Fruit fly (Drosophila melanogaster) whole organism, embryonic: ENCODE measurements around the gene lok.

Experiments used
- Aef1 ChIP-seq: fragments of 200-800 bp; sonication (Bioruptor generic); IDR thresholded peaks from 3 replicates; pipeline ENCODE4 v1.3.6; 2022; ENCODE audit warnings: missing biosample characterization, missing genetic modification characterization
- C15 ChIP-seq: fragments of 200-800 bp; sonication (Bioruptor generic); IDR thresholded peaks from 3 replicates; pipeline ENCODE4 v1.3.6; 2022; ENCODE audit warnings: missing biosample characterization, missing genetic modification characterization
- CG1024 ChIP-seq: fragments of 200-800 bp; sonication (Bioruptor generic); IDR thresholded peaks from 2 replicates; pipeline ENCODE4 v1.3.6; 2022; ENCODE audit warnings: missing biosample characterization, missing genetic modification characterization
- CG10431 ChIP-seq: fragments of 200-800 bp; sonication (Bioruptor generic); optimal IDR thresholded peaks from 3 replicates; lab custom pipeline; 2018; ENCODE audit warnings: missing biosample characterization, mild to moderate bottlenecking, missing genetic modification characterization
- CG11723 ChIP-seq: fragments of 200-800 bp; sonication (Bioruptor generic); optimal IDR thresholded peaks from 2 replicates; lab custom pipeline; 2017; ENCODE audit warnings: missing biosample characterization, mild to moderate bottlenecking, missing genetic modification characterization
- CG12391 ChIP-seq: fragments of 200-800 bp; sonication (Bioruptor generic); optimal IDR thresholded peaks from 3 replicates; lab custom pipeline; 2018; ENCODE audit warnings: missing biosample characterization, mild to moderate bottlenecking, missing genetic modification characterization, moderate library complexity
- CG13424 ChIP-seq: fragments of 200-800 bp; sonication (Bioruptor generic); optimal IDR thresholded peaks from 2 replicates; lab custom pipeline; 2019; ENCODE audit warnings: missing biosample characterization, mild to moderate bottlenecking, missing genetic modification characterization, moderate library complexity
- CG13624 ChIP-seq: fragments of 200-800 bp; sonication (Bioruptor generic); optimal IDR thresholded peaks from 2 replicates; lab custom pipeline; 2016; ENCODE audit warnings: missing biosample characterization, missing genetic modification characterization
- CG14965 ChIP-seq: fragments of 200-800 bp; sonication (Bioruptor generic); optimal IDR thresholded peaks from 2 replicates; lab custom pipeline; 2016; ENCODE audit warnings: missing biosample characterization, missing genetic modification characterization, borderline replicate concordance
- CG15479 ChIP-seq: fragments of 200-800 bp; sonication (Bioruptor generic); optimal IDR thresholded peaks from 3 replicates; lab custom pipeline; 2019; ENCODE audit warnings: missing biosample characterization, mild to moderate bottlenecking, missing genetic modification characterization, moderate library complexity
- CG17568 ChIP-seq: fragments of 200-800 bp; sonication (Bioruptor generic); optimal IDR thresholded peaks from 2 replicates; lab custom pipeline; 2018; ENCODE audit warnings: missing biosample characterization, mild to moderate bottlenecking, missing genetic modification characterization, moderate library complexity
- CG18599 ChIP-seq: fragments of 200-800 bp; sonication (Bioruptor generic); optimal IDR thresholded peaks from 3 replicates; lab custom pipeline; 2017; ENCODE audit warnings: missing biosample characterization, missing genetic modification characterization, mild to moderate bottlenecking, moderate library complexity, missing genetic modification reagents
- CG2120 ChIP-seq: fragments of 200-800 bp; sonication (Bioruptor generic); optimal IDR thresholded peaks from 3 replicates; lab custom pipeline; 2016; ENCODE audit warnings: missing biosample characterization, missing genetic modification characterization
- CG2875 ChIP-seq: fragments of 200-800 bp; sonication (Bioruptor generic); optimal IDR thresholded peaks from 2 replicates; lab custom pipeline; 2017; ENCODE audit warnings: missing biosample characterization, mild to moderate bottlenecking, missing genetic modification characterization, missing genetic modification reagents
- CG3281 ChIP-seq: fragments of 200-800 bp; sonication (Bioruptor generic); optimal IDR thresholded peaks from 3 replicates; lab custom pipeline; 2017; ENCODE audit warnings: missing biosample characterization, mild to moderate bottlenecking, missing genetic modification characterization
- CG33213 ChIP-seq: fragments of 200-800 bp; sonication (Bioruptor generic); optimal IDR thresholded peaks from 3 replicates; lab custom pipeline; 2016; ENCODE audit warnings: missing biosample characterization, missing genetic modification characterization
- CG5953 ChIP-seq: fragments of 200-800 bp; sonication (Bioruptor generic); IDR thresholded peaks from 2 replicates; pipeline ENCODE4 v1.3.6; 2022; ENCODE audit warnings: missing biosample characterization, missing genetic modification characterization
- CG8478 ChIP-seq: fragments of >200 bp; optimal IDR thresholded peaks from 2 replicates; lab custom pipeline; 2018
- CG9817 ChIP-seq: fragments of 200-800 bp; sonication (Bioruptor generic); optimal IDR thresholded peaks from 2 replicates; lab custom pipeline; 2018; ENCODE audit warnings: missing biosample characterization, mild to moderate bottlenecking, missing genetic modification characterization, moderate library complexity
- CG9932 ChIP-seq: fragments of 200-800 bp; sonication (Bioruptor generic); IDR thresholded peaks from 2 replicates; pipeline ENCODE4 v1.3.6; 2022; ENCODE audit warnings: missing biosample characterization, missing genetic modification characterization
- MBD-R2 ChIP-seq: fragments of 200-800 bp; sonication (Bioruptor generic); IDR thresholded peaks from 2 replicates; pipeline ENCODE4 v1.3.6; 2022; ENCODE audit warnings: missing biosample characterization, missing genetic modification characterization
- Mad ChIP-seq: fragments of 200-800 bp; sonication (Bioruptor generic); optimal IDR thresholded peaks from 2 replicates; lab custom pipeline; 2016; ENCODE audit warnings: missing biosample characterization, missing genetic modification characterization
- NFAT ChIP-seq: fragments of 200-800 bp; sonication (Bioruptor generic); IDR thresholded peaks from 2 replicates; pipeline ENCODE4 v1.3.6; 2022; ENCODE audit warnings: missing biosample characterization, missing genetic modification characterization
- Oaz ChIP-seq: fragments of 200-800 bp; sonication (Bioruptor generic); IDR thresholded peaks from 2 replicates; pipeline ENCODE4 v1.3.6; 2022; ENCODE audit warnings: missing biosample characterization, missing genetic modification characterization
- Oli ChIP-seq: fragments of 200-800 bp; sonication (Bioruptor generic); optimal IDR thresholded peaks from 2 replicates; lab custom pipeline; 2018; ENCODE audit warnings: missing biosample characterization, mild to moderate bottlenecking, missing genetic modification characterization, moderate library complexity
- PHDP ChIP-seq: fragments of 200-800 bp; sonication (Bioruptor generic); optimal IDR thresholded peaks from 3 replicates; lab custom pipeline; 2018; ENCODE audit warnings: missing biosample characterization, mild to moderate bottlenecking, missing genetic modification characterization, moderate library complexity
- Ptx1 ChIP-seq: fragments of 200-800 bp; sonication (Bioruptor generic); IDR thresholded peaks from 2 replicates; pipeline ENCODE4 v1.3.6; 2022; ENCODE audit warnings: missing biosample characterization, missing genetic modification characterization
- Rx ChIP-seq: fragments of 200-800 bp; sonication (Bioruptor generic); IDR thresholded peaks from 2 replicates; pipeline ENCODE4 v1.3.6; 2022; ENCODE audit warnings: missing biosample characterization, missing genetic modification characterization
- TFAM ChIP-seq: fragments of 200-800 bp; sonication (Bioruptor generic); optimal IDR thresholded peaks from 2 replicates; lab custom pipeline; 2017; ENCODE audit warnings: missing biosample characterization, missing genetic modification characterization, inconsistent platforms
- Tbp ChIP-seq: fragments of >200 bp; optimal IDR thresholded peaks from 2 replicates; lab custom pipeline; 2018; ENCODE audit warnings: missing biosample characterization, missing genetic modification characterization
- Trl ChIP-seq, 3 experiments: fragments of >200 bp in 2 of 3; fragments of 200-800 bp in 1 of 3; sonication (Bioruptor generic) in 1 of 3; optimal IDR thresholded peaks; 2 replicates in 1 of 3; 3 replicates in 2 of 3; lab custom pipeline; 2016 to 2017; ENCODE audit warnings: missing biosample characterization in 1 of 3, missing genetic modification characterization in 1 of 3
- ash1 ChIP-seq: fragments of 200-800 bp; sonication (Bioruptor generic); optimal IDR thresholded peaks from 2 replicates; lab custom pipeline; 2018; ENCODE audit warnings: missing biosample characterization, mild to moderate bottlenecking, missing genetic modification characterization
- bcd ChIP-seq: fragments of 200-800 bp; sonication (Bioruptor generic); optimal IDR thresholded peaks from 2 replicates; lab custom pipeline; 2017; ENCODE audit warnings: missing biosample characterization, mild to moderate bottlenecking, missing genetic modification characterization
- cas ChIP-seq: fragments of 200-800 bp; sonication (Bioruptor generic); IDR thresholded peaks from 2 replicates; pipeline ENCODE4 v1.3.6; 2022; ENCODE audit warnings: missing biosample characterization, missing genetic modification characterization
- ci ChIP-seq: fragments of 200-800 bp; sonication (Bioruptor generic); IDR thresholded peaks from 3 replicates; pipeline ENCODE4 v1.3.6; 2022; ENCODE audit warnings: missing biosample characterization, missing genetic modification characterization
- dan ChIP-seq: fragments of 200-800 bp; sonication (Bioruptor generic); IDR thresholded peaks from 2 replicates; pipeline ENCODE4 v1.3.6; 2022; ENCODE audit warnings: missing biosample characterization, missing genetic modification characterization
- gfzf ChIP-seq: fragments of 200-800 bp; sonication (Bioruptor generic); optimal IDR thresholded peaks from 2 replicates; lab custom pipeline; 2016; ENCODE audit warnings: missing biosample characterization, mild to moderate bottlenecking, missing genetic modification characterization, moderate library complexity
- gt ChIP-seq: fragments of 200-800 bp; sonication (Bioruptor generic); IDR thresholded peaks from 2 replicates; pipeline ENCODE4 v1.3.6; 2022; ENCODE audit warnings: missing biosample characterization, missing genetic modification characterization
- knrl ChIP-seq: fragments of 200-800 bp; sonication (Bioruptor generic); IDR thresholded peaks from 3 replicates; pipeline ENCODE4 v1.3.6; 2022; ENCODE audit warnings: missing biosample characterization, missing genetic modification characterization; ENCODE audit not compliant: partially characterized antibody
- lbe ChIP-seq: fragments of 200-800 bp; sonication (Bioruptor generic); optimal IDR thresholded peaks from 2 replicates; lab custom pipeline; 2016; ENCODE audit warnings: missing biosample characterization, mild to moderate bottlenecking, missing genetic modification characterization
- mld ChIP-seq: fragments of 200-800 bp; sonication (Bioruptor generic); IDR thresholded peaks from 3 replicates; pipeline ENCODE4 v1.3.6; 2022; ENCODE audit warnings: missing biosample characterization, missing genetic modification characterization; ENCODE audit not compliant: partially characterized antibody
- nerfin-1 ChIP-seq: fragments of 200-800 bp; sonication (Bioruptor generic); optimal IDR thresholded peaks from 3 replicates; lab custom pipeline; 2019; ENCODE audit warnings: missing biosample characterization, mild to moderate bottlenecking, missing genetic modification characterization, moderate library complexity
- peb ChIP-seq: fragments of 200-800 bp; sonication (Bioruptor generic); IDR thresholded peaks from 2 replicates; pipeline ENCODE4 v1.3.6; 2022; ENCODE audit warnings: missing biosample characterization, missing genetic modification characterization
- pho ChIP-seq: fragments of 200-800 bp; sonication (Bioruptor generic); optimal IDR thresholded peaks from 2 replicates; lab custom pipeline; 2016; ENCODE audit warnings: missing biosample characterization, missing genetic modification characterization
- pros ChIP-seq: fragments of 200-800 bp; sonication (Bioruptor generic); optimal IDR thresholded peaks from 3 replicates; lab custom pipeline; 2019; ENCODE audit warnings: missing biosample characterization, mild to moderate bottlenecking, missing genetic modification characterization, moderate library complexity
- scrt ChIP-seq: fragments of 200-800 bp; sonication (Bioruptor generic); optimal IDR thresholded peaks from 2 replicates; lab custom pipeline; 2018; ENCODE audit warnings: missing biosample characterization, mild to moderate bottlenecking, missing genetic modification characterization, moderate library complexity
- sd ChIP-seq: fragments of 200-800 bp; sonication (Bioruptor generic); optimal IDR thresholded peaks from 3 replicates; lab custom pipeline; 2018; ENCODE audit warnings: missing biosample characterization, mild to moderate bottlenecking, missing genetic modification characterization, moderate library complexity
- sug ChIP-seq: fragments of 200-800 bp; optimal IDR thresholded peaks from 2 replicates; lab custom pipeline; 2019; ENCODE audit warnings: missing biosample characterization, mild to moderate bottlenecking, missing genetic modification characterization, moderate library complexity
- z ChIP-seq: fragments of 200-800 bp; sonication (Bioruptor generic); IDR thresholded peaks from 3 replicates; pipeline ENCODE4 v1.3.6; 2022; ENCODE audit warnings: missing biosample characterization, missing genetic modification characterization

The lok gene

dm6 chr2L:20084785-20085555 lies 23.7 kb downstream of the lok start, which contains the start of gene fok (continued):
- TF ChIP-seq Ptx1 (peak; percentile 97), Mad (GFP tag; lab: Kevin White, UChicago) (peak; percentile 92), Oaz (GFP tag; lab: Robert Waterston, UW) (peak; percentile 92), CG10431 (GFP tag; lab: Kevin White, UChicago) (peak; percentile 89), CG2120 (peak; percentile 98), CG9932 (GFP tag; lab: Robert Waterston, UW) (peak; percentile 96), mld (GFP tag; lab: Robert Waterston, UW) (no peak), Aef1 (GFP tag; lab: Robert Waterston, UW) (peak; percentile 94), sd (tag; lab: Kevin White, UChicago) (peak; percentile 99), gt (peak; percentile 74), CG9817 (tag; lab: Kevin White, UChicago) (peak; percentile 95), cas (GFP tag; lab: Robert Waterston, UW) (peak; percentile 82), Oli (peak; percentile 96), z (no peak; the same call in 2 of the 3 replicates), CG14965 (GFP tag; lab: Kevin White, UChicago) (peak; percentile 38), bcd (GFP tag; lab: Kevin White, UChicago) (peak; percentile 96), knrl (GFP tag; lab: Robert Waterston, UW) (peak; percentile 33; the same call in 1 of the 3 replicates), Tbp (no peak), ash1 (peak; percentile 76), CG33213 (peak; percentile 92), PHDP (tag; lab: Kevin White, UChicago) (peak; percentile 97), CG3281 (peak; percentile 98), gfzf (GFP tag; lab: Kevin White, UChicago) (peak; percentile 6), CG11723 (GFP tag; lab: Kevin White, UChicago) (peak; percentile 96), NFAT (GFP tag; lab: Robert Waterston, UW) (peak; percentile 82), peb (GFP tag; lab: Robert Waterston, UW) (peak; percentile 88), TFAM (peak; percentile 78), CG12391 (tag; lab: Kevin White, UChicago) (peak; percentile 98), sug (tag; lab: Kevin White, UChicago) (peak; percentile 98), Trl (optimal IDR thresholded peaks at IDR 0.05; lab: Kevin White, UChicago) (peak in 1 of 2 experiments; percentile 23), Trl (GFP tag; optimal IDR thresholded peaks at IDR 0.05; lab: Kevin White, UChicago) (peak; percentile 93), C15 (GFP tag; lab: Robert Waterston, UW) (no peak), pho (GFP tag; lab: Kevin White, UChicago) (peak; percentile 96), ci (GFP tag; lab: Robert Waterston, UW) (peak; percentile 96), CG15479 (GFP tag; lab: Kevin White, UChicago) (peak; percentile 61), CG18599 (peak; percentile 99), CG13424 (tag; lab: Kevin White, UChicago) (peak; percentile 97), Rx (GFP tag; lab: Robert Waterston, UW) (peak; percentile 68; the same call in 1 of the 2 replicates), CG1024 (0 out of 2 replicates have a peak, but pooled peaks have one; percentile 41), CG5953 (GFP tag; lab: Robert Waterston, UW) (peak; percentile 93), CG13624 (GFP tag; lab: Kevin White, UChicago) (peak; percentile 95), lbe (GFP tag; lab: Kevin White, UChicago) (peak; percentile 98), CG8478 (no peak), scrt (GFP tag; lab: Kevin White, UChicago) (peak; percentile 95), MBD-R2 (GFP tag; lab: Robert Waterston, UW) (peak; percentile 89), CG2875 (GFP tag; lab: Kevin White, UChicago) (peak; percentile 95), dan (GFP tag; lab: Robert Waterston, UW) (peak; percentile 68), pros (GFP tag; lab: Kevin White, UChicago) (peak; percentile 91), CG17568 (GFP tag; lab: Kevin White, UChicago) (peak; percentile 94), nerfin-1 (tag; lab: Kevin White, UChicago) (peak; percentile 95)
